Worm (Caenorhabditis elegans) whole organism, midembryonic: Measurements from ENCODE around the gene F46H6.5.

ENCODE experiments used
- T22C8.4 ChIP-seq: fragments of 200-800 bp; sonication (Bioruptor generic); IDR thresholded peaks from 2 replicates; pipeline ENCODE4 v1.3.6; 2022; ENCODE audit warnings: missing genetic modification characterization, missing compliant biosample characterization
- cog-1 ChIP-seq: sonication (generic microtip); optimal IDR thresholded peaks from 2 replicates; lab custom pipeline; 2016; ENCODE audit warnings: missing genetic modification characterization, missing compliant biosample characterization
- flt-1 ChIP-seq: fragments of 200-800 bp; sonication (Bioruptor generic); IDR thresholded peaks from 2 replicates; pipeline ENCODE4 v1.3.6; 2022; ENCODE audit warnings: missing genetic modification characterization, missing compliant biosample characterization
- klf-2 ChIP-seq: fragments of 200-800 bp; sonication (Bioruptor generic); conservative IDR thresholded peaks from 2 replicates; pipeline ENCODE4 v1.3.6; 2022; ENCODE audit warnings: missing genetic modification reagents, missing genetic modification characterization, missing compliant biosample characterization
- med-1 ChIP-seq: sonication (generic microtip); optimal IDR thresholded peaks from 2 replicates; lab custom pipeline; 2017; ENCODE audit warnings: missing genetic modification characterization, mild to moderate bottlenecking, missing compliant biosample characterization, antibody characterized with exemption, missing genetic modification reagents; ENCODE audit not compliant: insufficient read depth
- ref-1 ChIP-seq: fragments of 200-800 bp; sonication (Bioruptor generic); conservative IDR thresholded peaks from 2 replicates; pipeline ENCODE4 v1.3.6; 2022; ENCODE audit warnings: missing genetic modification reagents, missing genetic modification characterization, missing compliant biosample characterization
- tab-1 ChIP-seq: fragments of 200-800 bp; sonication (Bioruptor generic); IDR thresholded peaks from 2 replicates; pipeline ENCODE4 v1.3.6; 2022; ENCODE audit warnings: missing genetic modification characterization, missing compliant biosample characterization
- ztf-23 ChIP-seq: fragments of 200-800 bp; sonication (Bioruptor generic); IDR thresholded peaks from 2 replicates; pipeline ENCODE4 v1.3.6; 2022; ENCODE audit warnings: missing genetic modification reagents, missing genetic modification characterization, missing compliant biosample characterization
- ztf-29 ChIP-seq: fragments of 200-800 bp; sonication (Bioruptor generic); IDR thresholded peaks from 2 replicates; pipeline ENCODE4 v1.3.6; 2022; ENCODE audit warnings: missing genetic modification reagents, missing genetic modification characterization, missing compliant biosample characterization

The F46H6.5 gene

DNA sequence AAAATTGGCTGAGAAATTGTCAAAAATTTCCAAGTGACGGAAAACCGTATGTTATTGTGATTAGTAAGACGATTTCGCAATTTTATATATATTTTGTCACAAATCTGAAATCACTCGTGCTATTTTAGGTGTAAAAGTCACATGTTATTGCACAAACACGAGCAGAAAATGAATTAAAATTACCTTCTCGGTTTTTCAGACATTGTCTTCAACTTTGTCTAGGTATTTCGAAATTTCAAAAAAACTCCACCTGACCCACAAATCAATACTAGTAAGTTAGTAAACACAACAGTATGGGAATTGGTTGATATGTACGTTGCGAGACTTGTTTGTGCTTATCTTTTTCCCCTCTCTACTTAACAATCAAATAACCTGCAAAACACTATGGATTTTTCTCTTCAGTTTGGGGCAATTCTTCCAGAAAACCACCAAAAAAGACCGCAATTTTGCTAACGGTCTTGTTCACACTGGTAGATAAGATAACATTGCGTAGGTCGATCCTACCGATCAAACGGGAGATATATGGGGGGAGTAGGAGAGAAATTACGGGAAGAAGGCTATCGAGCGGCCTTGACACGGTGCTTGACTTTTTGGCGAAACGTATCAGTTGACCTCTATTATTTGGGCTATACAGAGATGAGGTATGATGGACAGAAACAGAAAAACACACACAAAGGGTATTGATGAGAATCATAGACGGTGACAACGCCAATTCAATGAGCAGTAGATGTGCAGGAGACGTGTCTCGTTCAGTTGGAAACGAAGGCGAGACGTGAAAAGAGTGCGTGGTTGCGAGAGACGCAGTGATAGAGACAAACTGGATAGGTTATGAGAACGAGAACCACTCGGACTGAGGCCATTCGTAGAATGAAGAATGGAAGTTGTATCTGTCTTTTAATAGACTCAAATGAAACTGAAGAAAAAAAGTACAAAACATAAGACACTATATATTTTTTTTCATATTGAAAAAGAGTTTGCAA is 30.1 kb upstream of the F46H6.5 start, which contains the start of gene C07A12.7:
Gene C07A12.7, minus strand, starts transcription at position 308 of the 980 bp plus-strand sequence.
- TF ChIP-seq flt-1: 0 out of 2 replicates have a peak, but pooled peaks have one; percentile 21
- no peak for TF ChIP-seq ztf-23 (GFP tag; lab: Robert Waterston, UW)
- peak; percentile 9 for TF ChIP-seq cog-1
- 0 out of 2 replicates have a peak, but pooled peaks have one; percentile 17 for TF ChIP-seq ztf-29 (GFP tag; lab: Robert Waterston, UW)

DNA sequence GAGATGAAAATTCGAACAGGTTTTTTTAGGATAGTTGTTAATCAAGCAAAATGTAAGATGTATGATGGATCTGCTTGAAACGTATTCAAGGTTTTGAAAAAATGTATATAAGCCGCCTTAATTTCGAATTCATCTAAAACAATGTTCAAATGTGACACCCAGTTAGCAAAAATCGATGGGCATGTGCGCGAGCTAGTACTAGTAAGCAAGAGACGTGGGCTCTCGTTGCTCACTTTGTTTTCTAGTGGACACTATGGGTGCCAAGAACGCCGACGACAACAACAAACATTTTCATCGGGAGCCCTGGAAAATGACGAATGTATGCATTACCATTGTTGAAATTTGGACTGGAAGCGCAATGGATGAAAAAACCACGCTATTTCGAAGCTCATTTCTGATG is 29.2 kb upstream of the F46H6.5 start:
- TF ChIP-seq ztf-23 (GFP tag; lab: Robert Waterston, UW) (no peak), ref-1 (GFP tag; lab: Robert Waterston, UW) (no peak), flt-1 (no peak), T22C8.4 (GFP tag; lab: Robert Waterston, UW) (no peak)

DNA sequence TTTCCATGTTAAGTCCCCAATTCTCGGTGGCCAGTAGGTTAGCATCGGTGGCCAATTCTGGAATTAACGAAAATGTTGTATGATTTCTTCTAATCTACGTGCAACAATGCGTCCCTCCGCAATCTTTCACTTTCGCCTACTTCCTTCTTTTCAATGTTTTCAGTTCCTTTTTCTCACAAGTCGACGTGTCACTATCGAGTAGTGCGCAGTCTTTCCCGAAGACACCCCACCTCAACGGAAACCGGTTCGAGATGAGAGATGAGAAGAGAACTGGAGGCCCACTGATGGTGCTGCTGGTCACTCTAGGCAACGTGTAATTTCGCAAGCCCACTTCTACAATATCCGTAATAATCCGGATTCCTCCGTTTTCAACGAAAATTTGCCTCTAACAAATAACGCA is 28.0 kb upstream of the F46H6.5 start:
- TF ChIP-seq T22C8.4 (GFP tag; lab: Robert Waterston, UW) (no peak), ztf-23 (GFP tag; lab: Robert Waterston, UW) (0 out of 2 replicates have a peak, but pooled peaks have one; percentile 11)

- TF ChIP-seq ref-1 (GFP tag; lab: Robert Waterston, UW) (no peak), ztf-23 (GFP tag; lab: Robert Waterston, UW) (no peak), klf-2 (GFP tag; lab: Robert Waterston, UW) (no peak), tab-1 (GFP tag; lab: Robert Waterston, UW) (no peak), T22C8.4 (GFP tag; lab: Robert Waterston, UW) (no peak), flt-1 (no peak), ztf-29 (GFP tag; lab: Robert Waterston, UW) (no peak), med-1 (GFP tag; lab: Kevin White, UChicago) (no peak), cog-1 (no peak)
These were observed 24.8 kb upstream of the F46H6.5 start for ce11 chrX:4516758-4517157.

DNA sequence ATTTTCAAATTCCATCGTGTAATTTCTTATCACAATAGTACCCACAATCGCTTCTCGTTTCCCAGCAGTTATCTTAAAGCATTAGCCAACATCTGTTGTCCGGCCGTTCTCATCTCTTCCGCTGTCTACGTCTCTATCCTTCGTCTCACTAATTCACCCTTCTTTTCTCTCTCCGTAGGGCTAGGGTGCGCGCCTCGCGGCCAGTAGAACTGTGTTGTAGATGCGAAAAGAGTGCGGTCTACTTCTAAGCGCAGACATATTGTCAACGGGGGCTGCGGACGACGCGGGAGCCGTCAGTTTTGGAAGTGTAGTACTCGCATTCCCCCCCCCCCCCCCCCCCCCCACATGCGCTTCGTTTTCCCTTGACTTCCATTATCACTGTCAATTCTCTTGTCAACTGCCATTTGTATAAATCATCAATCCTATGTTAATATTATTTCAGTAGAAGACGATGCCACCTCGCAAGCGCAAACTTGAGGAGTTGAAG is 21.7 kb upstream of the F46H6.5 start, which contains the start of gene spr-3:
Gene spr-3, plus strand, starts transcription at position 437 of the 487 bp plus-strand sequence.
- TF ChIP-seq ref-1 (GFP tag; lab: Robert Waterston, UW) (no peak), tab-1 (GFP tag; lab: Robert Waterston, UW) (no peak), flt-1 (no peak)

DNA sequence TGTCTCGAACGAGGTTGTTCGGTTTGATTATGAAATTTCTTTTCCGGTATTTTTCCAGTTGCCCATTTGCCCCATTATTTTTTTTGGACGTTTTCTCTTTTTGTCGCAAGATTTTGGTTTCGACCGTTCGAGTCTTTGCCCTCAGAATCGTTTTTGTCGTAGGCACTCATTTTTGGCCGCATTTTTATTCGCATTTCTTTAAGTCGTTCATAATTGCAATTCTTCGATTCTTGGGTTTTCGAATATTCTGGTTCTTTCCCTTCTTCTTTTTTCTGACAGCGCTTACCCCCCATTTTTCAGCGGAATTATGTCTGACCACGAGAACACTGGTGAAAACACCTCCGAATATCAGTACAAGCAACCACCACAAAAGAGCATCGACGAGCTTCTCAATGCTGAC is 16.2 kb upstream of the F46H6.5 start, which contains the start of gene rhi-1:
Gene rhi-1, plus strand, starts transcription at position 301 of the 400 bp plus-strand sequence.
- TF ChIP-seq ztf-23 (GFP tag; lab: Robert Waterston, UW) (no peak), cog-1 (no peak), tab-1 (GFP tag; lab: Robert Waterston, UW) (no peak), ref-1 (GFP tag; lab: Robert Waterston, UW) (no peak), ztf-29 (GFP tag; lab: Robert Waterston, UW) (no peak), flt-1 (no peak), med-1 (GFP tag; lab: Kevin White, UChicago) (no peak), T22C8.4 (GFP tag; lab: Robert Waterston, UW) (no peak), klf-2 (GFP tag; lab: Robert Waterston, UW) (no peak)

ce11 chrX:4507122-4507681 is 15.2 kb upstream of the F46H6.5 start:
- TF ChIP-seq ztf-29 (GFP tag; lab: Robert Waterston, UW) (no peak), ztf-23 (GFP tag; lab: Robert Waterston, UW) (no peak), T22C8.4 (GFP tag; lab: Robert Waterston, UW) (no peak), cog-1 (no peak), flt-1 (no peak), ref-1 (GFP tag; lab: Robert Waterston, UW) (no peak), med-1 (GFP tag; lab: Kevin White, UChicago) (no peak), tab-1 (GFP tag; lab: Robert Waterston, UW) (no peak), klf-2 (GFP tag; lab: Robert Waterston, UW) (no peak)

DNA sequence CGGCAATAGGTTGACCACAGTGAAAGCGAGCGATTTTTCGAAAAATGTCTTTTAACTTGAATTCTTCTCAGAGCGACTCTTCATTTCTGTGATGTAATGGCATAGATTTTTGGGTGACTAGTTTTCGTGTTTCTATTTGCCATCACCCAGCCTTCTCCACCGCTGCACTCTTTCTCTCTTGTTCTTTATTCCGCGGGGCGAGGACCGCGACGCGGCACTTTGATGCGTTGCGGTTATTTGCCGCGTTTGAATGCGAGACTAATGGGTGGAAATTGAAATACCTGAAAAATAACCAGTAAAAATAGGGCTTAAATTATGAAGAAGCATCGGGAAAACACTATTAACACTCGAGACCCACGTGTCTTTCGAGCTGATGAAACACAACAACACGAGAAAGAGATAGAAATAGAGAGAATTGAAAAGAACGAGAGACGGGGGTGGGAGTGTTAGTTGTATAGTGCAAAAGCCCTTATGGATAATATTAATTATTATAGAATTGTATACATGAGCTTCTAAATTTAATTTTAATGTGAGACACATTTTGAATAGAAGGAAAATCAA is 12.2 kb upstream of the F46H6.5 start, which contains the start of gene dgk-2:
Gene dgk-2, minus strand, starts transcription at position 281 of the 561 bp plus-strand sequence.
- TF ChIP-seq flt-1 (0 out of 2 replicates have a peak, but pooled peaks have one; percentile 49), tab-1 (GFP tag; lab: Robert Waterston, UW) (no peak), ztf-29 (GFP tag; lab: Robert Waterston, UW) (no peak)

ce11 chrX:4503259-4503658 is 11.3 kb upstream of the F46H6.5 start:
- TF ChIP-seq ztf-23 (GFP tag; lab: Robert Waterston, UW): no peak
- TF ChIP-seq ztf-29 (GFP tag; lab: Robert Waterston, UW): no peak
- TF ChIP-seq med-1 (GFP tag; lab: Kevin White, UChicago): no peak
- no peak for TF ChIP-seq cog-1
- no peak for TF ChIP-seq flt-1
- no peak for TF ChIP-seq klf-2 (GFP tag; lab: Robert Waterston, UW)
- TF ChIP-seq tab-1 (GFP tag; lab: Robert Waterston, UW): no peak
- no peak for TF ChIP-seq ref-1 (GFP tag; lab: Robert Waterston, UW)
